Worm (Caenorhabditis elegans) whole organism, L2 larva: ENCODE data around the gene grl-5.

Experiments used
- blmp-1 ChIP-seq: sonication (generic microtip); optimal IDR thresholded peaks from 2 replicates; lab custom pipeline; 2017; ENCODE audit warnings: missing genetic modification characterization, mild to moderate bottlenecking, missing compliant biosample characterization, antibody characterized with exemption, moderate library complexity; ENCODE audit not compliant: insufficient read depth
- lin-13 ChIP-seq: fragments of 150-350 bp; optimal IDR thresholded peaks from 2 replicates; lab custom pipeline; 2014; ENCODE audit warnings: missing biosample characterization, missing genetic modification reagents, missing genetic modification characterization
- nhr-10 ChIP-seq: sonication (generic microtip); optimal IDR thresholded peaks from 2 replicates; lab custom pipeline; 2017; ENCODE audit warnings: missing biosample characterization, missing genetic modification characterization
- nhr-237 ChIP-seq: fragments of 150-350 bp; optimal IDR thresholded peaks from 2 replicates; lab custom pipeline; 2014; ENCODE audit warnings: missing biosample characterization, missing genetic modification characterization

DNA sequence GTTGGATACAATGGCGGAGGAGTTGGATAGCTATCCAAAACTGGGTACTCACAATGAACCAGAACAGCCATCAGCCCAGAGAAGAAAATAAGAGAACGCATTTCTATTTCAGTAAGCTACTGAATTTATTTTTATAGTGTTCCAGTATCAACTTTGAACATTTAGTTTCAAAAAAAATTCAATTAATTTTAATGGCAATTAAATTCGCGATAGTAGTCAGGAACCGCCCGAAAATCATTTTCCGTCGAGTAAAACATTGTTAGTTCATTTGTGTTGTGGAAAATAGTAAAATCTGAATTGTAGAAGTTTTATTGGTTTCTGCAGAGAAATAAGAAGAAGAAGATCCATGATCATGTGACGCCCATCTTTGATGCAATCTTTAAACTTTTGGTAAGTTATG is 3.7 kb upstream of the grl-5 start, which contains the start of gene Y47D7A.6:
- TF ChIP-seq lin-13 (GFP tag; lab: Kevin White, UChicago) (no peak), nhr-10 (tag; lab: Kevin White, UChicago) (no peak), nhr-237 (tag; lab: Kevin White, UChicago) (no peak), blmp-1 (no peak)
